Fruit fly (Drosophila melanogaster) whole organism, embryonic: ENCODE data around the gene vib.

ENCODE experiments used
- Antp ChIP-seq: fragments of 200-800 bp; sonication (Bioruptor generic); optimal IDR thresholded peaks from 3 replicates; lab custom pipeline; 2016; ENCODE audit warnings: missing biosample characterization, missing genetic modification characterization
- Blimp-1 ChIP-seq: fragments of 200-800 bp; sonication (Bioruptor generic); optimal IDR thresholded peaks from 3 replicates; lab custom pipeline; 2018; ENCODE audit warnings: missing biosample characterization, missing genetic modification characterization, mild to moderate bottlenecking, moderate library complexity, missing genetic modification reagents
- CG11504 ChIP-seq: fragments of 200-800 bp; sonication (Bioruptor generic); optimal IDR thresholded peaks from 3 replicates; lab custom pipeline; 2019; ENCODE audit warnings: missing biosample characterization, mild to moderate bottlenecking, missing genetic modification characterization, moderate library complexity
- CG12659 ChIP-seq: fragments of 200-800 bp; sonication (Bioruptor generic); optimal IDR thresholded peaks from 3 replicates; lab custom pipeline; 2017; ENCODE audit warnings: mild to moderate bottlenecking, missing biosample characterization, missing genetic modification reagents, missing genetic modification characterization
- CG12744 ChIP-seq: fragments of 200-800 bp; sonication (Bioruptor generic); optimal IDR thresholded peaks from 2 replicates; lab custom pipeline; 2016; ENCODE audit warnings: missing biosample characterization, missing genetic modification characterization
- CG13296 ChIP-seq: fragments of 200-800 bp; sonication (Bioruptor generic); optimal IDR thresholded peaks from 3 replicates; lab custom pipeline; 2018; ENCODE audit warnings: missing biosample characterization, mild to moderate bottlenecking, missing genetic modification characterization
- CG13775 ChIP-seq: fragments of 200-800 bp; sonication (Bioruptor generic); optimal IDR thresholded peaks from 3 replicates; lab custom pipeline; 2017; ENCODE audit warnings: missing biosample characterization, mild to moderate bottlenecking, missing genetic modification characterization
- CG14014 ChIP-seq: fragments of 200-800 bp; sonication (Bioruptor generic); IDR thresholded peaks from 2 replicates; pipeline ENCODE4 v1.3.6; 2022; ENCODE audit warnings: missing biosample characterization, missing genetic modification characterization
- CG15269 ChIP-seq: fragments of 200-800 bp; sonication (Bioruptor generic); optimal IDR thresholded peaks from 2 replicates; lab custom pipeline; 2018; ENCODE audit warnings: missing biosample characterization, mild to moderate bottlenecking, missing genetic modification characterization, moderate library complexity
- CG1603 ChIP-seq: fragments of 200-800 bp; sonication (Bioruptor generic); optimal IDR thresholded peaks from 2 replicates; lab custom pipeline; 2019; ENCODE audit warnings: missing biosample characterization, mild to moderate bottlenecking, missing genetic modification characterization, moderate library complexity
- CG17328 ChIP-seq: fragments of 200-800 bp; sonication (Bioruptor generic); IDR thresholded peaks from 2 replicates; pipeline ENCODE4 v1.3.6; 2022; ENCODE audit warnings: missing biosample characterization, missing genetic modification characterization
- CG17361 ChIP-seq: fragments of 200-800 bp; sonication (Bioruptor generic); IDR thresholded peaks from 3 replicates; pipeline ENCODE4 v1.3.6; 2022; ENCODE audit warnings: missing biosample characterization, missing genetic modification characterization
- CG17612 ChIP-seq: fragments of 200-800 bp; sonication (Bioruptor generic); IDR thresholded peaks from 2 replicates; pipeline ENCODE4 v1.3.6; 2022; ENCODE audit warnings: missing biosample characterization, missing genetic modification characterization
- CG2120 ChIP-seq: fragments of 200-800 bp; sonication (Bioruptor generic); optimal IDR thresholded peaks from 3 replicates; lab custom pipeline; 2016; ENCODE audit warnings: missing biosample characterization, missing genetic modification characterization
- CG2678 ChIP-seq: fragments of 200-800 bp; sonication (Bioruptor generic); optimal IDR thresholded peaks from 3 replicates; lab custom pipeline; 2019; ENCODE audit warnings: missing biosample characterization, mild to moderate bottlenecking, missing genetic modification characterization, moderate library complexity
- CG2712 ChIP-seq: fragments of 200-800 bp; optimal IDR thresholded peaks from 3 replicates; lab custom pipeline; 2019; ENCODE audit warnings: missing biosample characterization, mild to moderate bottlenecking, missing genetic modification characterization, moderate library complexity
- CG31441 ChIP-seq: fragments of 200-800 bp; sonication (Bioruptor generic); IDR thresholded peaks from 2 replicates; pipeline ENCODE4 v1.3.6; 2022; ENCODE audit warnings: missing biosample characterization, missing genetic modification characterization
- CG4360 ChIP-seq: fragments of 200-800 bp; sonication (Bioruptor generic); IDR thresholded peaks from 2 replicates; pipeline ENCODE4 v1.3.6; 2022; ENCODE audit warnings: missing biosample characterization, missing genetic modification characterization
- CG8290 ChIP-seq, 3 experiments: fragments of 200-800 bp; sonication (Bioruptor generic); optimal IDR thresholded peaks; 2 replicates each; lab custom pipeline; 2016 to 2019; ENCODE audit warnings: missing biosample characterization in 3 of 3, missing genetic modification characterization in 3 of 3, mild to moderate bottlenecking in 2 of 3, moderate library complexity in 1 of 3
- CG8765 ChIP-seq: fragments of 200-800 bp; sonication (Bioruptor generic); IDR thresholded peaks from 2 replicates; pipeline ENCODE4 v1.3.6; 2022; ENCODE audit warnings: missing biosample characterization, missing genetic modification characterization
- CG8924 ChIP-seq: fragments of 200-800 bp; optimal IDR thresholded peaks from 3 replicates; lab custom pipeline; 2019; ENCODE audit warnings: missing biosample characterization, mild to moderate bottlenecking, missing genetic modification characterization, moderate library complexity
- CG9817 ChIP-seq: fragments of 200-800 bp; sonication (Bioruptor generic); optimal IDR thresholded peaks from 2 replicates; lab custom pipeline; 2018; ENCODE audit warnings: missing biosample characterization, mild to moderate bottlenecking, missing genetic modification characterization, moderate library complexity
- Deaf1 ChIP-seq: fragments of 200-800 bp; optimal IDR thresholded peaks from 3 replicates; lab custom pipeline; 2019; ENCODE audit warnings: missing biosample characterization, mild to moderate bottlenecking, missing genetic modification characterization, moderate library complexity
- Dref ChIP-seq: fragments of 200-800 bp; sonication (Bioruptor generic); IDR thresholded peaks from 2 replicates; pipeline ENCODE4 v1.3.6; 2022; ENCODE audit warnings: missing biosample characterization, missing genetic modification characterization
- Fer1 ChIP-seq: fragments of 200-800 bp; sonication (Bioruptor generic); optimal IDR thresholded peaks from 2 replicates; lab custom pipeline; 2017; ENCODE audit warnings: missing biosample characterization, mild to moderate bottlenecking, missing genetic modification characterization
- HHEX ChIP-seq: fragments of 200-800 bp; sonication (Bioruptor generic); optimal IDR thresholded peaks from 3 replicates; lab custom pipeline; 2017; ENCODE audit warnings: missing biosample characterization, mild to moderate bottlenecking, missing genetic modification characterization, missing genetic modification reagents
- Hr51 ChIP-seq, 2 experiments: fragments of 200-800 bp; sonication (Bioruptor generic); optimal IDR thresholded peaks; 2 replicates in 1 of 2; 3 replicates in 1 of 2; lab custom pipeline; 2016 to 2018; ENCODE audit warnings: missing biosample characterization in 2 of 2, missing genetic modification characterization in 2 of 2, mild to moderate bottlenecking in 1 of 2, moderate library complexity in 1 of 2
- Meics ChIP-seq: fragments of 200-800 bp; sonication (Bioruptor generic); optimal IDR thresholded peaks from 2 replicates; lab custom pipeline; 2017; ENCODE audit warnings: missing biosample characterization, mild to moderate bottlenecking, missing genetic modification characterization
- Mrtf ChIP-seq: fragments of 200-800 bp; sonication (Bioruptor generic); IDR thresholded peaks from 3 replicates; pipeline ENCODE4 v1.3.6; 2022; ENCODE audit warnings: missing biosample characterization, missing genetic modification characterization
- NFAT ChIP-seq: fragments of 200-800 bp; sonication (Bioruptor generic); IDR thresholded peaks from 2 replicates; pipeline ENCODE4 v1.3.6; 2022; ENCODE audit warnings: missing biosample characterization, missing genetic modification characterization
- NfI ChIP-seq: fragments of 200-800 bp; sonication (Bioruptor generic); optimal IDR thresholded peaks from 3 replicates; lab custom pipeline; 2018; ENCODE audit warnings: missing biosample characterization, mild to moderate bottlenecking, missing genetic modification characterization, moderate library complexity
- Oli ChIP-seq: fragments of 200-800 bp; sonication (Bioruptor generic); optimal IDR thresholded peaks from 2 replicates; lab custom pipeline; 2018; ENCODE audit warnings: missing biosample characterization, mild to moderate bottlenecking, missing genetic modification characterization, moderate library complexity
- Ssrp ChIP-seq: fragments of 200-800 bp; sonication (Bioruptor generic); optimal IDR thresholded peaks from 2 replicates; lab custom pipeline; 2018; ENCODE audit warnings: missing biosample characterization, mild to moderate bottlenecking, missing genetic modification characterization, moderate library complexity
- abd-A ChIP-seq: fragments of 200-800 bp; sonication (Bioruptor generic); optimal IDR thresholded peaks from 3 replicates; lab custom pipeline; 2019; ENCODE audit warnings: missing biosample characterization, mild to moderate bottlenecking, missing genetic modification characterization, moderate library complexity
- bsh ChIP-seq, 2 experiments: fragments of 200-800 bp; sonication (Bioruptor generic); optimal IDR thresholded peaks; 2 replicates each; lab custom pipeline; 2017 to 2018; ENCODE audit warnings: mild to moderate bottlenecking in 2 of 2, missing biosample characterization in 2 of 2, missing genetic modification characterization in 2 of 2, moderate library complexity in 1 of 2
- crol ChIP-seq: fragments of 200-800 bp; sonication (Bioruptor generic); IDR thresholded peaks from 2 replicates; pipeline ENCODE4 v1.3.6; 2022; ENCODE audit warnings: missing biosample characterization, missing genetic modification characterization
- disco-r ChIP-seq: fragments of 200-800 bp; sonication (Bioruptor generic); optimal IDR thresholded peaks from 2 replicates; lab custom pipeline; 2016; ENCODE audit warnings: missing biosample characterization, missing genetic modification characterization
- dmrt99B ChIP-seq: fragments of 200-800 bp; sonication (Bioruptor generic); optimal IDR thresholded peaks from 2 replicates; lab custom pipeline; 2018; ENCODE audit warnings: missing biosample characterization, mild to moderate bottlenecking, missing genetic modification characterization, moderate library complexity
- eve ChIP-seq, 2 experiments: fragments of >200 bp; optimal IDR thresholded peaks; 2 replicates each; lab custom pipeline; 2017; ENCODE audit warnings: missing biosample characterization in 2 of 2, missing genetic modification characterization in 2 of 2
- hkb ChIP-seq, 2 experiments: fragments of 200-800 bp in 1 of 2; fragments of >200 bp in 1 of 2; sonication (Bioruptor generic) in 1 of 2; IDR thresholded peaks in 1 of 2; optimal IDR thresholded peaks in 1 of 2; 2 replicates each; pipeline versions ENCODE4 v1.3.6 to Lab custom; 2017 to 2022; ENCODE audit warnings: missing biosample characterization in 1 of 2, missing genetic modification characterization in 1 of 2
- ind ChIP-seq: fragments of 200-800 bp; sonication (Bioruptor generic); optimal IDR thresholded peaks from 3 replicates; lab custom pipeline; 2016; ENCODE audit warnings: missing biosample characterization, missing genetic modification characterization
- lab ChIP-seq: fragments of 200-800 bp; sonication (Bioruptor generic); optimal IDR thresholded peaks from 3 replicates; lab custom pipeline; 2017; ENCODE audit warnings: missing biosample characterization, missing genetic modification characterization, mild to moderate bottlenecking, moderate library complexity, missing genetic modification reagents
- lilli ChIP-seq: fragments of 200-800 bp; sonication (Bioruptor generic); optimal IDR thresholded peaks from 3 replicates; lab custom pipeline; 2016; ENCODE audit warnings: missing biosample characterization, missing genetic modification characterization
- pros ChIP-seq: fragments of 200-800 bp; sonication (Bioruptor generic); optimal IDR thresholded peaks from 3 replicates; lab custom pipeline; 2019; ENCODE audit warnings: missing biosample characterization, mild to moderate bottlenecking, missing genetic modification characterization, moderate library complexity
- row ChIP-seq: fragments of 200-800 bp; sonication (Bioruptor generic); IDR thresholded peaks from 3 replicates; pipeline ENCODE4 v1.3.6; 2022; ENCODE audit warnings: missing biosample characterization, missing genetic modification characterization
- scrt ChIP-seq: fragments of 200-800 bp; sonication (Bioruptor generic); optimal IDR thresholded peaks from 2 replicates; lab custom pipeline; 2018; ENCODE audit warnings: missing biosample characterization, mild to moderate bottlenecking, missing genetic modification characterization, moderate library complexity
- sens ChIP-seq: fragments of 200-800 bp; sonication (Bioruptor generic); peaks from one replicate; lab custom pipeline; 2016; ENCODE audit warnings: missing biosample characterization, missing genetic modification characterization
- unpg ChIP-seq: fragments of 200-800 bp; sonication (Bioruptor generic); optimal IDR thresholded peaks from 3 replicates; lab custom pipeline; 2018; ENCODE audit warnings: missing biosample characterization, mild to moderate bottlenecking, missing genetic modification characterization, moderate library complexity
- wdn ChIP-seq: fragments of 200-800 bp; sonication (Bioruptor generic); IDR thresholded peaks from 2 replicates; pipeline ENCODE4 v1.3.6; 2022; ENCODE audit warnings: missing biosample characterization, missing genetic modification characterization

Gene vib

dm6 chr3R:19187717-19188149, 38.7 kb downstream of the vib start (continued):
- peak; percentile 23 for TF ChIP-seq Ssrp (tag; lab: Kevin White, UChicago)
- TF ChIP-seq sens (GFP tag; lab: Kevin White, UChicago), result peak; percentile 62
- peak in 1 of 2 experiments; percentile 65 for TF ChIP-seq Hr51 (GFP tag; optimal IDR thresholded peaks at IDR 0.05; lab: Kevin White, UChicago)
- peak; percentile 60 for TF ChIP-seq CG15269 (tag; lab: Kevin White, UChicago)
- no peak for TF ChIP-seq wdn
- no peak for TF ChIP-seq Dref (GFP tag; lab: Robert Waterston, UW)
- peak in 1 of 2 experiments; percentile 83 for TF ChIP-seq bsh (GFP tag; optimal IDR thresholded peaks at IDR 0.05; lab: Kevin White, UChicago)
- TF ChIP-seq NfI (GFP tag; lab: Kevin White, UChicago), result peak; percentile 30
- TF ChIP-seq CG12659, result no peak
- TF ChIP-seq NFAT (GFP tag; lab: Robert Waterston, UW), result no peak
- peak; percentile 68 for TF ChIP-seq CG11504
- TF ChIP-seq dmrt99B (tag; lab: Kevin White, UChicago), result peak; percentile 63
- peak; percentile 19 for TF ChIP-seq Fer1
- TF ChIP-seq CG13775 (GFP tag; lab: Kevin White, UChicago), result no peak
- peak; percentile 21 for TF ChIP-seq lab (GFP tag; lab: Kevin White, UChicago)
- TF ChIP-seq ind (GFP tag; lab: Kevin White, UChicago), result peak; percentile 42
- TF ChIP-seq unpg, result peak; percentile 27
- peak; percentile 1 for TF ChIP-seq lilli (GFP tag; lab: Kevin White, UChicago)
- 0 out of 3 replicates have a peak, but pooled peaks have one; percentile 21 for TF ChIP-seq CG17361 (GFP tag; lab: Robert Waterston, UW)
- no peak for TF ChIP-seq CG4360 (GFP tag; lab: Robert Waterston, UW)
- TF ChIP-seq CG2678 (tag; lab: Kevin White, UChicago), result peak; percentile 51
- TF ChIP-seq Meics (GFP tag; lab: Kevin White, UChicago), result peak; percentile 21
- TF ChIP-seq crol, result no peak
- peak in 1 of 2 experiments; percentile 30 for TF ChIP-seq eve (GFP tag; optimal IDR thresholded peaks at IDR 0.05; lab: Kevin White, UChicago)
- no peak for TF ChIP-seq CG8765 (GFP tag; lab: Robert Waterston, UW)
- TF ChIP-seq CG2120, result no peak
- peak; percentile 16 for TF ChIP-seq Blimp-1
- peak; percentile 15 for TF ChIP-seq abd-A (tag; lab: Kevin White, UChicago)
- TF ChIP-seq Mrtf, result no peak
- 0 out of 2 replicates have a peak, but pooled peaks have one; percentile 15 for TF ChIP-seq CG31441 (GFP tag; lab: Robert Waterston, UW)
- TF ChIP-seq Deaf1 (tag; lab: Kevin White, UChicago), result peak; percentile 1
- peak; percentile 98 for TF ChIP-seq CG17612 (GFP tag; lab: Robert Waterston, UW)
- peak; percentile 44 for TF ChIP-seq CG13296 (GFP tag; lab: Kevin White, UChicago)
- peak; percentile 14 for TF ChIP-seq scrt (GFP tag; lab: Kevin White, UChicago)
- TF ChIP-seq CG12744 (GFP tag; lab: Kevin White, UChicago), result no peak
- no peak for TF ChIP-seq CG9817 (tag; lab: Kevin White, UChicago)
- no peak for TF ChIP-seq CG17328
- TF ChIP-seq HHEX (GFP tag; lab: Kevin White, UChicago), result no peak
- peak; percentile 10 for TF ChIP-seq CG1603 (tag; lab: Kevin White, UChicago)
- TF ChIP-seq CG2712 (tag; lab: Kevin White, UChicago), result peak; percentile 14
- TF ChIP-seq row (GFP tag; lab: Robert Waterston, UW), result peak; percentile 68
- TF ChIP-seq Antp (GFP tag; lab: Kevin White, UChicago), result no peak
- TF ChIP-seq Oli (tag; lab: Kevin White, UChicago), result peak; percentile 44
- TF ChIP-seq CG8924 (tag; lab: Kevin White, UChicago), result peak; percentile 31
- TF ChIP-seq CG8290 (GFP tag; optimal IDR thresholded peaks at IDR 0.05; lab: Kevin White, UChicago), result peak; percentile 98
- peak; percentile 76 to 100 for TF ChIP-seq CG8290 (tag; optimal IDR thresholded peaks at IDR 0.05; lab: Kevin White, UChicago)
- peak; percentile 12 for TF ChIP-seq pros (GFP tag; lab: Kevin White, UChicago)
- no peak for TF ChIP-seq hkb (optimal IDR thresholded peaks at IDR 0.05; lab: Kevin White, UChicago)
- peak; percentile 40; the same call in 1 of the 2 replicates for TF ChIP-seq hkb (GFP tag; IDR thresholded peaks at IDR 0.05; lab: Robert Waterston, UW)
- TF ChIP-seq disco-r (GFP tag; lab: Kevin White, UChicago), result no peak
- TF ChIP-seq CG14014 (GFP tag; lab: Robert Waterston, UW), result no peak
